Worm (Caenorhabditis elegans) whole organism, young adult: ENCODE results near the gene mrps-23.

Source experiments
- F22D6.2 ChIP-seq: sonication (generic microtip); optimal IDR thresholded peaks from 2 replicates; lab custom pipeline; 2016; ENCODE audit warnings: mild to moderate bottlenecking, missing genetic modification characterization, missing compliant biosample characterization
- F23B12.7 ChIP-seq: sonication (generic microtip); optimal IDR thresholded peaks from 2 replicates; lab custom pipeline; 2017; ENCODE audit warnings: missing genetic modification characterization, mild to moderate bottlenecking, missing compliant biosample characterization, antibody characterized with exemption, moderate library complexity; ENCODE audit not compliant: insufficient read depth
- F37B4.10 ChIP-seq: fragments of 200-800 bp; sonication (Bioruptor generic); IDR thresholded peaks from 2 replicates; pipeline ENCODE4 v1.3.6; 2022; ENCODE audit warnings: missing genetic modification characterization, missing compliant biosample characterization
- F57A8.1 ChIP-seq: fragments of 200-800 bp; sonication (Bioruptor generic); optimal IDR thresholded peaks from 2 replicates; lab custom pipeline; 2018; ENCODE audit warnings: mild to moderate bottlenecking, missing genetic modification characterization, moderate library complexity, missing compliant biosample characterization
- T26A5.8 ChIP-seq: sonication (generic microtip); optimal IDR thresholded peaks from 2 replicates; lab custom pipeline; 2016; ENCODE audit warnings: missing genetic modification characterization, missing compliant biosample characterization
- Y53G8AR.9 ChIP-seq: fragments of 200-800 bp; sonication (Bioruptor generic); conservative IDR thresholded peaks from 2 replicates; pipeline ENCODE4 v1.3.6; 2022; ENCODE audit warnings: missing genetic modification reagents, missing genetic modification characterization, missing compliant biosample characterization
- Y79H2A.3 ChIP-seq: fragments of 200-800 bp; sonication (Bioruptor generic); conservative IDR thresholded peaks from 2 replicates; pipeline ENCODE4 v1.3.6; 2022; ENCODE audit warnings: missing genetic modification reagents, missing genetic modification characterization, missing compliant biosample characterization
- akir-1 ChIP-seq: fragments of 200-800 bp; sonication (Bioruptor generic); optimal IDR thresholded peaks from 2 replicates; lab custom pipeline; 2018; ENCODE audit warnings: mild to moderate bottlenecking, missing genetic modification characterization, moderate library complexity, missing compliant biosample characterization
- aptf-2 ChIP-seq: fragments of 200-800 bp; sonication (Bioruptor generic); conservative IDR thresholded peaks from 2 replicates; pipeline ENCODE4 v1.3.6; 2022; ENCODE audit warnings: missing genetic modification reagents, missing genetic modification characterization, missing compliant biosample characterization
- attf-3 ChIP-seq: fragments of 200-800 bp; sonication (Bioruptor generic); conservative IDR thresholded peaks from 2 replicates; pipeline ENCODE4 v1.3.6; 2022; ENCODE audit warnings: missing genetic modification reagents, missing genetic modification characterization, missing compliant biosample characterization
- attf-5 ChIP-seq: fragments of 200-800 bp; sonication (Bioruptor generic); optimal IDR thresholded peaks from 2 replicates; lab custom pipeline; 2018; ENCODE audit warnings: mild to moderate bottlenecking, missing genetic modification characterization, missing compliant biosample characterization
- cebp-1 ChIP-seq, 2 experiments: fragments of 200-800 bp in 1 of 2; sonication (Bioruptor generic) in 1 of 2; sonication (generic microtip) in 1 of 2; IDR thresholded peaks in 1 of 2; optimal IDR thresholded peaks in 1 of 2; 2 replicates each; pipeline versions ENCODE4 v1.3.6 to Lab custom; 2017 to 2022; ENCODE audit warnings: missing compliant biosample characterization in 2 of 2, missing genetic modification characterization in 2 of 2, mild to moderate bottlenecking in 1 of 2, missing genetic modification reagents in 1 of 2, moderate library complexity in 1 of 2
- dox-1 ChIP-seq: fragments of 200-800 bp; sonication (Bioruptor generic); IDR thresholded peaks from 2 replicates; pipeline ENCODE4 v1.3.6; 2022; ENCODE audit warnings: missing genetic modification reagents, missing genetic modification characterization, missing compliant biosample characterization
- efl-1 ChIP-seq: fragments of 150-350 bp; optimal IDR thresholded peaks from 2 replicates; lab custom pipeline; 2014; ENCODE audit warnings: missing biosample characterization, missing genetic modification reagents, missing genetic modification characterization
- egl-44 ChIP-seq: fragments of 200-800 bp; sonication (Bioruptor generic); IDR thresholded peaks from 2 replicates; pipeline ENCODE4 v1.3.6; 2022; ENCODE audit warnings: missing genetic modification reagents, missing genetic modification characterization, missing compliant biosample characterization
- gei-17 ChIP-seq: fragments of 200-800 bp; sonication (Bioruptor generic); optimal IDR thresholded peaks from 2 replicates; lab custom pipeline; 2018; ENCODE audit warnings: mild to moderate bottlenecking, missing genetic modification characterization, missing compliant biosample characterization
- hlh-26 ChIP-seq: fragments of 200-800 bp; sonication (Bioruptor generic); conservative IDR thresholded peaks from 2 replicates; pipeline ENCODE4 v1.3.6; 2022; ENCODE audit warnings: missing genetic modification reagents, missing genetic modification characterization, missing compliant biosample characterization
- hmg-1.2 ChIP-seq: fragments of 200-800 bp; sonication (Bioruptor generic); IDR thresholded peaks from 2 replicates; pipeline ENCODE4 v1.3.6; 2022; ENCODE audit warnings: missing genetic modification reagents, missing genetic modification characterization, missing compliant biosample characterization
- lag-1 ChIP-seq: fragments of 200-800 bp; sonication (Bioruptor generic); IDR thresholded peaks from 2 replicates; pipeline ENCODE4 v1.3.6; 2022; ENCODE audit warnings: missing genetic modification reagents, missing genetic modification characterization, missing compliant biosample characterization
- let-526 ChIP-seq: fragments of 200-800 bp; sonication (Bioruptor generic); IDR thresholded peaks from 2 replicates; pipeline ENCODE4 v1.3.6; 2022; ENCODE audit warnings: missing genetic modification reagents, missing genetic modification characterization, missing compliant biosample characterization
- let-607 ChIP-seq, 2 experiments: fragments of 200-800 bp in 1 of 2; sonication (Bioruptor generic) in 1 of 2; sonication (generic microtip) in 1 of 2; optimal IDR thresholded peaks; 2 replicates each; lab custom pipeline; 2016 to 2018; ENCODE audit warnings: mild to moderate bottlenecking in 2 of 2, missing compliant biosample characterization in 2 of 2, missing genetic modification characterization in 2 of 2, moderate library complexity in 2 of 2, missing genotype in 1 of 2
- lin-35 ChIP-seq, 3 experiments: fragments of 150-350 bp in 2 of 3; sonication (generic microtip) in 1 of 3; optimal IDR thresholded peaks; 2 replicates each; lab custom pipeline; 2014 to 2018; ENCODE audit warnings: missing biosample characterization in 3 of 3, missing genetic modification characterization in 3 of 3, missing genetic modification reagents in 3 of 3
- lin-54 ChIP-seq: fragments of 200-800 bp; sonication (Bioruptor generic); optimal IDR thresholded peaks from 2 replicates; lab custom pipeline; 2018; ENCODE audit warnings: mild to moderate bottlenecking, missing genetic modification characterization, missing compliant biosample characterization
- lsl-1 ChIP-seq: fragments of 200-800 bp; sonication (Bioruptor generic); optimal IDR thresholded peaks from 2 replicates; lab custom pipeline; 2018; ENCODE audit warnings: mild to moderate bottlenecking, missing genetic modification characterization, moderate library complexity, missing compliant biosample characterization
- madf-3 ChIP-seq: fragments of 200-800 bp; sonication (Bioruptor generic); IDR thresholded peaks from 2 replicates; pipeline ENCODE4 v1.3.6; 2022; ENCODE audit warnings: missing genetic modification reagents, missing genetic modification characterization, missing compliant biosample characterization
- mcd-1 ChIP-seq: fragments of 200-800 bp; sonication (Bioruptor generic); IDR thresholded peaks from 2 replicates; pipeline ENCODE4 v1.3.6; 2022; ENCODE audit warnings: missing genetic modification reagents, missing genetic modification characterization, missing compliant biosample characterization
- mel-28 ChIP-seq: sonication (generic microtip); optimal IDR thresholded peaks from 2 replicates; lab custom pipeline; 2016; ENCODE audit warnings: borderline replicate concordance, mild to moderate bottlenecking, missing genetic modification characterization, missing compliant biosample characterization
- nfya-2 ChIP-seq: fragments of 200-800 bp; sonication (Bioruptor generic); IDR thresholded peaks from 2 replicates; pipeline ENCODE4 v1.3.6; 2022; ENCODE audit warnings: missing genetic modification reagents, missing genetic modification characterization, missing compliant biosample characterization
- nfyb-1 ChIP-seq: fragments of 200-800 bp; sonication (Bioruptor generic); IDR thresholded peaks from 2 replicates; pipeline ENCODE4 v1.3.6; 2022; ENCODE audit warnings: missing genetic modification reagents, missing genetic modification characterization, missing compliant biosample characterization
- nhr-27 ChIP-seq: fragments of 200-800 bp; sonication (Bioruptor generic); optimal IDR thresholded peaks from 2 replicates; lab custom pipeline; 2018; ENCODE audit warnings: mild to moderate bottlenecking, missing genetic modification characterization, moderate library complexity, missing compliant biosample characterization
- nhr-90 ChIP-seq: sonication (generic microtip); optimal IDR thresholded peaks from 2 replicates; lab custom pipeline; 2016; ENCODE audit warnings: missing genotype, mild to moderate bottlenecking, missing genetic modification characterization, missing compliant biosample characterization
- pbrm-1 ChIP-seq: fragments of 200-800 bp; sonication (Bioruptor generic); IDR thresholded peaks from 2 replicates; pipeline ENCODE4 v1.3.6; 2022; ENCODE audit warnings: missing genetic modification reagents, missing genetic modification characterization, missing compliant biosample characterization
- rec-8 ChIP-seq, 2 experiments: sonication (generic microtip); optimal IDR thresholded peaks; 2 replicates each; lab custom pipeline; 2016; ENCODE audit warnings: mild to moderate bottlenecking in 2 of 2, missing genetic modification characterization in 2 of 2, missing genetic modification reagents in 2 of 2, missing genotype in 2 of 2, missing biosample characterization in 1 of 2, missing compliant biosample characterization in 1 of 2, moderate library complexity in 1 of 2
- snpc-1.3 ChIP-seq: sonication (generic microtip); optimal IDR thresholded peaks from 2 replicates; lab custom pipeline; 2017; ENCODE audit warnings: missing genetic modification characterization, mild to moderate bottlenecking, missing compliant biosample characterization, antibody characterized with exemption, moderate library complexity, missing genotype, missing genetic modification reagents; ENCODE audit not compliant: insufficient read depth
- snpc-4 ChIP-seq, 5 experiments: fragments of 150-350 bp in 1 of 5; sonication (generic microtip) in 4 of 5; optimal IDR thresholded peaks; 2 replicates each; lab custom pipeline; 2014 to 2018; ENCODE audit warnings: missing genetic modification characterization in 5 of 5, missing biosample characterization in 3 of 5, antibody characterized with exemption in 2 of 5, mild to moderate bottlenecking in 2 of 5, missing compliant biosample characterization in 2 of 5, missing genotype in 2 of 5, moderate library complexity in 2 of 5, missing genetic modification reagents in 1 of 5
- somi-1 ChIP-seq: fragments of 200-800 bp; sonication (Bioruptor generic); optimal IDR thresholded peaks from 2 replicates; lab custom pipeline; 2018; ENCODE audit warnings: mild to moderate bottlenecking, missing genetic modification characterization, missing compliant biosample characterization
- unc-62 ChIP-seq: fragments of 150-350 bp; optimal IDR thresholded peaks from 2 replicates; lab custom pipeline; 2014; ENCODE audit warnings: missing biosample characterization, missing genetic modification reagents, missing genetic modification characterization
- zfh-2 ChIP-seq: fragments of 200-800 bp; sonication (Bioruptor generic); conservative IDR thresholded peaks from 2 replicates; pipeline ENCODE4 v1.3.6; 2022; ENCODE audit warnings: missing genetic modification reagents, missing genetic modification characterization, missing compliant biosample characterization
- ztf-18 ChIP-seq: sonication (generic microtip); optimal IDR thresholded peaks from 2 replicates; lab custom pipeline; 2016; ENCODE audit warnings: missing genotype, mild to moderate bottlenecking, missing genetic modification characterization, missing compliant biosample characterization

The mrps-23 gene

ce11 chrIII:9523581-9523980 is at the start of gene mrps-23:
mrps-23 (minus strand) TSS chrIII:9523672.
- TF ChIP-seq lsl-1 (GFP tag; lab: Kevin White, UChicago) (no peak), gei-17 (GFP tag; lab: Kevin White, UChicago) (no peak), F23B12.7 (peak; percentile 33), cebp-1 (GFP tag; IDR thresholded peaks at IDR 0.05; lab: Robert Waterston, UW) (no peak), cebp-1 (tag; optimal IDR thresholded peaks at IDR 0.05; lab: Kevin White, UChicago) (peak; percentile 13), Y53G8AR.9 (GFP tag; lab: Robert Waterston, UW) (0 out of 2 replicates have a peak, but pooled peaks have one; percentile 8), F57A8.1 (GFP tag; lab: Kevin White, UChicago) (no peak), madf-3 (0 out of 2 replicates have a peak, but pooled peaks have one; percentile 25), zfh-2 (GFP tag; lab: Robert Waterston, UW) (no peak), unc-62 (no peak), dox-1 (GFP tag; lab: Robert Waterston, UW) (0 out of 2 replicates have a peak, but pooled peaks have one; percentile 33), lag-1 (GFP tag; lab: Robert Waterston, UW) (no peak), mcd-1 (GFP tag; lab: Robert Waterston, UW) (0 out of 2 replicates have a peak, but pooled peaks have one; percentile 7), ztf-18 (tag; lab: Kevin White, UChicago) (peak; percentile 43), akir-1 (GFP tag; lab: Kevin White, UChicago) (no peak), somi-1 (no peak), pbrm-1 (GFP tag; lab: Robert Waterston, UW) (0 out of 2 replicates have a peak, but pooled peaks have one; percentile 11)

- peak; percentile 28 for TF ChIP-seq lin-54 (GFP tag; lab: Kevin White, UChicago)
- no peak for TF ChIP-seq rec-8 (tag; optimal IDR thresholded peaks at IDR 0.05; lab: Kevin White, UChicago)
- no peak for TF ChIP-seq snpc-4 (GFP tag; optimal IDR thresholded peaks at IDR 0.05; lab: Kevin White, UChicago)
- no peak for TF ChIP-seq snpc-4 (tag; optimal IDR thresholded peaks at IDR 0.05; lab: Kevin White, UChicago)
- no peak for TF ChIP-seq Y53G8AR.9 (GFP tag; lab: Robert Waterston, UW)
- no peak for TF ChIP-seq F22D6.2 (tag; lab: Kevin White, UChicago)
- no peak for TF ChIP-seq nhr-27 (tag; lab: Kevin White, UChicago)
- TF ChIP-seq mcd-1 (GFP tag; lab: Robert Waterston, UW) = 0 out of 2 replicates have a peak, but pooled peaks have one; percentile 12
- peak in 1 of 3 experiments; percentile 26 for TF ChIP-seq lin-35 (GFP tag; optimal IDR thresholded peaks at IDR 0.05; lab: Kevin White, UChicago)
- TF ChIP-seq efl-1 (GFP tag; lab: Kevin White, UChicago) = peak; percentile 50
- TF ChIP-seq nfya-2 (GFP tag; lab: Robert Waterston, UW) = peak; percentile 98
- TF ChIP-seq let-607 (tag; optimal IDR thresholded peaks at IDR 0.05; lab: Kevin White, UChicago) = peak; percentile 73 to 95
- no peak for TF ChIP-seq hlh-26 (GFP tag; lab: Robert Waterston, UW)
- TF ChIP-seq nfyb-1 = peak; percentile 99
- TF ChIP-seq, all 124 proteins: peak for 7
These were observed 47.4 kb upstream of the mrps-23 start for ce11 chrIII:9570869-9571268.

ce11 chrIII:9568451-9568850 is 45.0 kb upstream of the mrps-23 start, which contains the start of gene C48B4.13:
C48B4.13 (plus strand) TSS chrIII:9568751.
- TF ChIP-seq hmg-1.2 (no peak), aptf-2 (no peak), akir-1 (GFP tag; lab: Kevin White, UChicago) (no peak), F37B4.10 (GFP tag; lab: Robert Waterston, UW) (no peak), nhr-90 (tag; lab: Kevin White, UChicago) (no peak), T26A5.8 (tag; lab: Kevin White, UChicago) (no peak), attf-5 (no peak), nfya-2 (GFP tag; lab: Robert Waterston, UW) (no peak), mel-28 (tag; lab: Kevin White, UChicago) (no peak), Y79H2A.3 (GFP tag; lab: Robert Waterston, UW) (no peak), let-526 (no peak), dox-1 (GFP tag; lab: Robert Waterston, UW) (no peak), egl-44 (GFP tag; lab: Robert Waterston, UW) (no peak), attf-3 (GFP tag; lab: Robert Waterston, UW) (no peak), snpc-1.3 (no peak), gei-17 (GFP tag; lab: Kevin White, UChicago) (no peak)
- TF ChIP-seq, all 124 proteins: peak for 0
